Worm (Caenorhabditis elegans): ENCODE results near the gene B0285.3.

The B0285.3 gene

ce11 chrIII:4314502-4314901 lies 28.6 kb downstream of the B0285.3 start:
- TF ChIP-seq aly-2 (tag; optimal IDR thresholded peaks at IDR 0.05) (no peak), elt-2 (tag; optimal IDR thresholded peaks at IDR 0.05) (peak; percentile 51), ceh-28 (tag; optimal IDR thresholded peaks at IDR 0.05) (peak; percentile 16)

- TF ChIP-seq hmg-11 (tag; optimal IDR thresholded peaks at IDR 0.05) (peak; percentile 77), lsy-12 (tag; optimal IDR thresholded peaks at IDR 0.05) (no peak), pqm-1 (tag; optimal IDR thresholded peaks at IDR 0.05) (peak; percentile 37), nhr-76 (tag; optimal IDR thresholded peaks at IDR 0.05) (no peak), ama-1 (optimal IDR thresholded peaks at IDR 0.05) (no peak), egl-27 (tag; optimal IDR thresholded peaks at IDR 0.05) (no peak), fkh-10 (GFP tag; optimal IDR thresholded peaks at IDR 0.05) (no peak), nfya-1 (tag; optimal IDR thresholded peaks at IDR 0.05; ENCODE audit: insufficient read depth) (peak; percentile 88), ztf-11 (tag; optimal IDR thresholded peaks at IDR 0.05) (no peak), egl-5 (tag; optimal IDR thresholded peaks at IDR 0.05) (peak; percentile 80), mml-1 (tag; optimal IDR thresholded peaks at IDR 0.05) (no peak), nhr-237 (tag; optimal IDR thresholded peaks at IDR 0.05) (no peak), elt-3 (tag; optimal IDR thresholded peaks at IDR 0.05) (no peak), unc-39 (tag; optimal IDR thresholded peaks at IDR 0.05) (no peak), nhr-43 (tag; optimal IDR thresholded peaks at IDR 0.05; ENCODE audit: poor library complexity, severe bottlenecking) (no peak), eor-1 (tag; optimal IDR thresholded peaks at IDR 0.05) (no peak), tbx-2 (tag; optimal IDR thresholded peaks at IDR 0.05) (no peak), fos-1 (tag; optimal IDR thresholded peaks at IDR 0.05) (no peak), jun-1 (tag; optimal IDR thresholded peaks at IDR 0.05) (peak; percentile 74), ceh-28 (tag; optimal IDR thresholded peaks at IDR 0.05) (peak; percentile 63), ceh-9 (tag; optimal IDR thresholded peaks at IDR 0.05) (no peak), ZK546.5 (tag; optimal IDR thresholded peaks at IDR 0.05) (no peak), pha-4 (tag; optimal IDR thresholded peaks at IDR 0.05) (peak; percentile 92), nhr-12 (tag; optimal IDR thresholded peaks at IDR 0.05) (no peak), skn-1 (tag; optimal IDR thresholded peaks at IDR 0.05) (peak; percentile 5), nhr-23 (tag; optimal IDR thresholded peaks at IDR 0.05) (peak; percentile 74), elt-2 (tag; optimal IDR thresholded peaks at IDR 0.05) (peak; percentile 65), ceh-16 (tag; optimal IDR thresholded peaks at IDR 0.05) (no peak), ztf-4 (tag; optimal IDR thresholded peaks at IDR 0.05) (no peak), nhr-11 (tag; optimal IDR thresholded peaks at IDR 0.05) (no peak), snpc-4 (tag; optimal IDR thresholded peaks at IDR 0.05) (no peak), unc-62 (GFP tag; optimal IDR thresholded peaks at IDR 0.05) (no peak), ceh-82 (tag; optimal IDR thresholded peaks at IDR 0.05) (no peak), sea-2 (GFP tag; optimal IDR thresholded peaks at IDR 0.05) (no peak), aly-2 (tag; optimal IDR thresholded peaks at IDR 0.05) (no peak), lin-39 (tag; optimal IDR thresholded peaks at IDR 0.05) (peak; percentile 57), nhr-67 (tag; optimal IDR thresholded peaks at IDR 0.05) (no peak), nhr-25 (tag; optimal IDR thresholded peaks at IDR 0.05) (peak; percentile 88), nhr-28 (tag; optimal IDR thresholded peaks at IDR 0.05) (no peak), daf-12 (tag; optimal IDR thresholded peaks at IDR 0.05) (no peak), mdl-1 (tag; optimal IDR thresholded peaks at IDR 0.05) (no peak), elt-1 (tag; optimal IDR thresholded peaks at IDR 0.05) (no peak), R02D3.7 (tag; optimal IDR thresholded peaks at IDR 0.05) (no peak), fkh-2 (tag; optimal IDR thresholded peaks at IDR 0.05) (no peak), zag-1 (tag; optimal IDR thresholded peaks at IDR 0.05) (no peak), nhr-77 (tag; optimal IDR thresholded peaks at IDR 0.05) (no peak), lin-15B (tag; optimal IDR thresholded peaks at IDR 0.05) (peak; percentile 63)
Observed at ce11 chrIII:4313061-4313962, 29.8 kb downstream of the B0285.3 start, which contains the start of the genes evl-14 and dcn-1. evl-14 (minus strand) TSS chrIII:4313128. dcn-1 (plus strand) TSS chrIII:4313912.

Data from whole organism, L3 larva.